Worm (Caenorhabditis elegans) whole organism, L4/young adult: ENCODE data around the gene T20G5.12.

Experiments used
- W03F9.2 ChIP-seq: fragments of 150-350 bp; optimal IDR thresholded peaks from 2 replicates; lab custom pipeline; 2014; ENCODE audit warnings: missing biosample characterization, missing genetic modification characterization
- dao-5 ChIP-seq: sonication (generic microtip); optimal IDR thresholded peaks from 2 replicates; lab custom pipeline; 2016; ENCODE audit warnings: missing genotype, missing genetic modification characterization, moderate library complexity, missing compliant biosample characterization
- him-1 ChIP-seq: sonication (generic microtip); optimal IDR thresholded peaks from 2 replicates; lab custom pipeline; 2016; ENCODE audit warnings: missing genotype, missing genetic modification reagents, missing genetic modification characterization, missing compliant biosample characterization

ce11 chrIII:10153003-10153402, 48.4 kb upstream of the T20G5.12 start:
- no peak for TF ChIP-seq W03F9.2 (tag; lab: Kevin White, UChicago)
- TF ChIP-seq dao-5 (tag; lab: Kevin White, UChicago), result no peak
- TF ChIP-seq him-1 (tag; lab: Kevin White, UChicago), result peak; percentile 50
